Worm (Caenorhabditis elegans): ENCODE results near the gene arrd-19.

arrd-19 gene

DNA sequence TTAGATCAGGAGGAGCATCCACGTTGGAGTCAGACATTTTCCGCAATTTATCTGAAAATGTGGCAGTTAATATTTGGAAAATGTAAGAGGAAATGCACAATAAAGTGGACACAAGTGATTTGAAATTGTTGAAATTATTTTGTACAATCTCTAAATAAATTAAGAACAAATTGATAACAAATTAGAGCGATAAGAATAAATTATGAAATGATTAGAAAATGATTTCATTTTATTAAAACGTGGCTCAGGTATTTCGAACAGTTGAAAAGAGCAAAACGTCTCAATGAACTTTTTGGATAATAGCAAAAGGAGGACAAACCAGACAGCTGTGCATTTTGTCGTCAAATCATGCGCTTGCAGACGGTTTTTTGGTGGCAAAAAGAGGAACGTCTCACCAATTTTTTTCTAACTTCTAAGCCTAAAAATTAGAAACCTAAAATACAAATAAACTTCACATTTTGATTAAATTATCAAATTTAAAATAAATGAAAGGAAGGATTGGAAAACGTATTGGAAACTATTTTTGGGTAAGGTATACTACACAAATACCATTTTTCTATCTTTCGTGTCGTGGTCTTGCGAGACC, 31.2 kb upstream of the arrd-19 start, which contains the start of gene fbxa-65:
fbxa-65 (minus strand) TSS at position 51 of the 586 bp plus-strand sequence.
- TF ChIP-seq pag-3 (tag; optimal IDR thresholded peaks at IDR 0.05; ENCODE audit: borderline replicate concordance) (no peak), pros-1 (tag; optimal IDR thresholded peaks at IDR 0.05) (no peak), nfya-1 (tag; optimal IDR thresholded peaks at IDR 0.05) (no peak), K09A11.1 (tag; optimal IDR thresholded peaks at IDR 0.05; ENCODE audit: insufficient read depth) (no peak), fkh-10 (GFP tag; optimal IDR thresholded peaks at IDR 0.05) (no peak), ceh-18 (tag; optimal IDR thresholded peaks at IDR 0.05) (no peak), pax-1 (tag; optimal IDR thresholded peaks at IDR 0.05) (no peak), lin-11 (tag; optimal IDR thresholded peaks at IDR 0.05) (no peak), pqm-1 (tag; optimal IDR thresholded peaks at IDR 0.05) (no peak), mec-3 (tag; optimal IDR thresholded peaks at IDR 0.05; ENCODE audit: borderline replicate concordance) (no peak), npax-4 (tag; optimal IDR thresholded peaks at IDR 0.05) (no peak), eyg-1 (tag; optimal IDR thresholded peaks at IDR 0.05) (no peak), elt-2 (tag; optimal IDR thresholded peaks at IDR 0.05) (no peak), ama-1 (optimal IDR thresholded peaks at IDR 0.05) (no peak), ceh-9 (tag; optimal IDR thresholded peaks at IDR 0.05) (no peak), unc-55 (GFP tag; optimal IDR thresholded peaks at IDR 0.05) (no peak), hlh-30 (tag; optimal IDR thresholded peaks at IDR 0.05; ENCODE audit: insufficient read depth) (no peak)

DNA sequence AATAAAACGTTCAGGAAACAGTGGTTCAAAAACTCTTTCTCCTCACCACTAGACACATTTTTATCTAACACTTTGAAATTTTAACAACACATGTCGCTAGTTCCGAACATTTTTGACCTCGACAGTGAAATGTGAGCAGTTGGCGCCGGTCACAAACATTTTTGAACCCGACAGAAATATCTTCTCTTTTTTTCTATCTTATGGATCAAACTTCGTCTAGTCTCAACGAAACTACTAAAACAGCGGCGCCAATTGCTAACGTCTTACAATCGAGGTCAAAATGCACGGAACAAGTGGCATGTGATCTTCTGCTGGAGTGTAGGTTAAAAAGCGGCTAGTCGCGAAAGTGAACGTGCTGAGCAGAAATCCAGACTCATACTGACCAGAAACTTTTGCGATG, 28.7 kb upstream of the arrd-19 start:
- TF ChIP-seq unc-42 (tag; optimal IDR thresholded peaks at IDR 0.05) (no peak), fkh-6 (tag; optimal IDR thresholded peaks at IDR 0.05) (no peak), pros-1 (tag; optimal IDR thresholded peaks at IDR 0.05) (no peak), pqm-1 (tag; optimal IDR thresholded peaks at IDR 0.05) (no peak)

DNA sequence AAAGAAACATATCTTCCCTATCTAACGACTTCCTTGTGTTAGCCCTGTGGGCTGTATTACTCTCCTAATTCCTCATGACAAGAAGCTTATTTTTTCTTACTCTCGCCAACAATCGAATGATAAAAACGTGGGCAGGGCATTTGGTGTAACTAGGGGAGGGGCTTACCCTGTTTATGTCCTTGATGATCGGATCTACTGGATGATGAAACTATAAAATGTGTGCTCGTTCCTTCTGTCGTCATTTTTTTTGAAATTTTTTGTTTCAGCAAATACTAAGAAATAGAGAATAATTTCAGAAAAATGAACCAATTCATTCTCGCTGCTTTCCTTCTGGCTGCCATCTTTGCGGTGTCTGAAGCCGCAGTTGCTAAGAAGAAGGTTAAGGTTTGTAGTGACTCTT, 27.2 kb upstream of the arrd-19 start, which contains the start of gene C17B7.3:
C17B7.3 (plus strand) TSS at position 301 of the 400 bp plus-strand sequence.
- TF ChIP-seq mec-3 (tag; optimal IDR thresholded peaks at IDR 0.05; ENCODE audit: borderline replicate concordance) (no peak), pros-1 (tag; optimal IDR thresholded peaks at IDR 0.05) (no peak), C08G9.2 (tag; optimal IDR thresholded peaks at IDR 0.05) (no peak), pat-9 (tag; optimal IDR thresholded peaks at IDR 0.05) (no peak), ztf-16 (tag; optimal IDR thresholded peaks at IDR 0.05) (no peak), elt-4 (tag; optimal IDR thresholded peaks at IDR 0.05) (no peak), lim-6 (tag; optimal IDR thresholded peaks at IDR 0.05) (no peak), ceh-9 (tag; optimal IDR thresholded peaks at IDR 0.05) (no peak), Y22D7AL.16 (tag; optimal IDR thresholded peaks at IDR 0.05) (no peak), hlh-13 (GFP tag; optimal IDR thresholded peaks at IDR 0.05) (no peak)

DNA sequence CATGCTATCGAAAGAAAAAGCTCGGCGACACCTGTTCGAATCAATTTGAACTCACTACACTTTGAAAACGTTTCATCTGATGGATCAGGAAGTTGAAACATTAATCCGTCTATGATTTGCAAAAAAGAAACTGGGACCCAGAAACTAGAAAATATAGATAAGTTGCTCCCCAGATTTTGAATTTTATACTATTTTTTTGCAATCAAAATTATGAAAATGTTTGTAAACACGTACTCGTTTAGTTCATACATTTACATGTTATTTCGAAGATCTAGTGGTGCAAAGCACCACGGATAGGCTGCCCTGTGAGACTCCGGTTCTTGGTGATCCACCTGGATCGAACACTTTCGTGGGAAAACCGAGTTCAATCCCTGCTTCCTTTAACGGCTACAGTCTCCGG, 26.6 kb upstream of the arrd-19 start, which contains the start of gene C17B7.10:
C17B7.10 (minus strand) TSS at position 101 of the 400 bp plus-strand sequence.
- TF ChIP-seq ztf-16 (tag; optimal IDR thresholded peaks at IDR 0.05), result no peak
- no peak for TF ChIP-seq fkh-10 (GFP tag; optimal IDR thresholded peaks at IDR 0.05)
- TF ChIP-seq hlh-6 (tag; optimal IDR thresholded peaks at IDR 0.05), result no peak
- TF ChIP-seq syd-9 (tag; optimal IDR thresholded peaks at IDR 0.05), result no peak
- TF ChIP-seq ceh-31 (tag; optimal IDR thresholded peaks at IDR 0.05), result no peak
- TF ChIP-seq hlh-30 (tag; optimal IDR thresholded peaks at IDR 0.05; ENCODE audit: insufficient read depth), result no peak
- TF ChIP-seq pha-2 (tag; optimal IDR thresholded peaks at IDR 0.05), result no peak
- no peak for TF ChIP-seq lin-11 (tag; optimal IDR thresholded peaks at IDR 0.05)
- TF ChIP-seq ama-1 (optimal IDR thresholded peaks at IDR 0.05), result no peak
- no peak for TF ChIP-seq K09A11.1 (tag; optimal IDR thresholded peaks at IDR 0.05; ENCODE audit: insufficient read depth)
- no peak for TF ChIP-seq sdc-2 (tag; optimal IDR thresholded peaks at IDR 0.05)
- no peak for TF ChIP-seq hlh-15 (tag; optimal IDR thresholded peaks at IDR 0.05)
- no peak for TF ChIP-seq ceh-2 (tag; optimal IDR thresholded peaks at IDR 0.05)
- TF ChIP-seq unc-42 (tag; optimal IDR thresholded peaks at IDR 0.05), result no peak
- TF ChIP-seq dmd-4 (tag; optimal IDR thresholded peaks at IDR 0.05; ENCODE audit: borderline replicate concordance), result no peak
- TF ChIP-seq unc-3 (GFP tag; conservative IDR thresholded peaks at IDR 0.05), result no peak
- TF ChIP-seq unc-3 (tag; optimal IDR thresholded peaks at IDR 0.05), result no peak
- no peak for TF ChIP-seq C08G9.2 (tag; optimal IDR thresholded peaks at IDR 0.05)

All from whole organism, late embryonic.